Fruit fly (Drosophila melanogaster) whole organism, pupa: Measurements from ENCODE around the gene CG14551.

Experiments used
- CG10348 ChIP-seq: fragments of 200-800 bp; sonication (Bioruptor generic); IDR thresholded peaks from 2 replicates; pipeline ENCODE4 v1.3.6; 2022; ENCODE audit warnings: missing biosample characterization, missing genetic modification characterization
- CG12605 ChIP-seq: fragments of 200-800 bp; sonication (Bioruptor generic); IDR thresholded peaks from 2 replicates; pipeline ENCODE4 v1.3.6; 2022; ENCODE audit warnings: missing biosample characterization, missing genetic modification characterization
- CG13204 ChIP-seq: fragments of 200-800 bp; sonication (Bioruptor generic); optimal IDR thresholded peaks from 2 replicates; lab custom pipeline; 2018; ENCODE audit warnings: missing biosample characterization, mild to moderate bottlenecking, missing genetic modification characterization, moderate library complexity
- CG14655 ChIP-seq: fragments of 200-800 bp; sonication (Bioruptor generic); optimal IDR thresholded peaks from 3 replicates; lab custom pipeline; 2017; ENCODE audit warnings: mild to moderate bottlenecking, missing biosample characterization, missing genetic modification reagents, missing genetic modification characterization
- CG15710 ChIP-seq: fragments of 200-800 bp; sonication (Bioruptor generic); optimal IDR thresholded peaks from 2 replicates; lab custom pipeline; 2018; ENCODE audit warnings: missing biosample characterization, mild to moderate bottlenecking, missing genetic modification characterization, moderate library complexity
- CG17806 ChIP-seq: fragments of 200-800 bp; sonication (Bioruptor generic); optimal IDR thresholded peaks from 2 replicates; lab custom pipeline; 2018; ENCODE audit warnings: missing biosample characterization, mild to moderate bottlenecking, missing genetic modification characterization, moderate library complexity
- CG32121 ChIP-seq: fragments of 200-800 bp; sonication (Bioruptor generic); IDR thresholded peaks from 2 replicates; pipeline ENCODE4 v1.3.6; 2022; ENCODE audit warnings: missing biosample characterization, missing genetic modification characterization
- CG34367 ChIP-seq: fragments of 200-800 bp; sonication (Bioruptor generic); optimal IDR thresholded peaks from 2 replicates; lab custom pipeline; 2018; ENCODE audit warnings: missing biosample characterization, mild to moderate bottlenecking, missing genetic modification characterization
- CG4496 ChIP-seq: fragments of 200-800 bp; sonication (Bioruptor generic); IDR thresholded peaks from 3 replicates; pipeline ENCODE4 v1.3.6; 2022; ENCODE audit warnings: missing biosample characterization, missing genetic modification characterization
- CG8159 ChIP-seq: fragments of 200-800 bp; sonication (Bioruptor generic); optimal IDR thresholded peaks from 3 replicates; lab custom pipeline; 2018; ENCODE audit warnings: missing biosample characterization, mild to moderate bottlenecking, missing genetic modification characterization, moderate library complexity
- CG8301 ChIP-seq: fragments of 200-800 bp; sonication (Bioruptor generic); optimal IDR thresholded peaks from 2 replicates; lab custom pipeline; 2018; ENCODE audit warnings: missing biosample characterization, mild to moderate bottlenecking, missing genetic modification characterization
- CG9948 ChIP-seq: fragments of 200-800 bp; sonication (Bioruptor generic); optimal IDR thresholded peaks from 2 replicates; lab custom pipeline; 2018; ENCODE audit warnings: missing biosample characterization, mild to moderate bottlenecking, missing genetic modification characterization, moderate library complexity
- D1 ChIP-seq: fragments of 200-800 bp; sonication (Bioruptor generic); optimal IDR thresholded peaks from 2 replicates; lab custom pipeline; 2018; ENCODE audit warnings: missing biosample characterization, mild to moderate bottlenecking, missing genetic modification characterization, moderate library complexity
- EcR ChIP-seq: fragments of 200-800 bp; sonication (Bioruptor generic); optimal IDR thresholded peaks from 3 replicates; lab custom pipeline; 2019; ENCODE audit warnings: missing biosample characterization, missing genetic modification characterization, mild to moderate bottlenecking, moderate library complexity, missing genetic modification reagents
- Ets98B ChIP-seq: fragments of 200-800 bp; sonication (Bioruptor generic); IDR thresholded peaks from 2 replicates; pipeline ENCODE4 v1.3.6; 2022; ENCODE audit warnings: missing biosample characterization, missing genetic modification characterization
- Pif1A ChIP-seq: fragments of 200-800 bp; sonication (Bioruptor generic); optimal IDR thresholded peaks from 3 replicates; lab custom pipeline; 2016; ENCODE audit warnings: missing biosample characterization, missing genetic modification characterization
- Pif1B ChIP-seq: fragments of 200-800 bp; sonication (Bioruptor generic); optimal IDR thresholded peaks from 3 replicates; lab custom pipeline; 2016; ENCODE audit warnings: missing biosample characterization, missing genetic modification characterization
- Snoo ChIP-seq: fragments of 200-800 bp; sonication (Bioruptor generic); optimal IDR thresholded peaks from 3 replicates; lab custom pipeline; 2017; ENCODE audit warnings: missing biosample characterization, mild to moderate bottlenecking, missing genetic modification characterization, inconsistent platforms
- fd96Ca ChIP-seq: fragments of 200-800 bp; sonication (Bioruptor generic); IDR thresholded peaks from 3 replicates; pipeline ENCODE4 v1.3.6; 2022; ENCODE audit warnings: missing biosample characterization, missing genetic modification characterization
- gl ChIP-seq: fragments of 200-800 bp; sonication (Bioruptor generic); optimal IDR thresholded peaks from 2 replicates; lab custom pipeline; 2018; ENCODE audit warnings: missing biosample characterization, mild to moderate bottlenecking, missing genetic modification characterization
- rn ChIP-seq: fragments of 200-800 bp; sonication (Bioruptor generic); IDR thresholded peaks from 2 replicates; pipeline ENCODE4 v1.3.6; 2022; ENCODE audit warnings: missing biosample characterization, missing genetic modification characterization

Gene CG14551

DNA sequence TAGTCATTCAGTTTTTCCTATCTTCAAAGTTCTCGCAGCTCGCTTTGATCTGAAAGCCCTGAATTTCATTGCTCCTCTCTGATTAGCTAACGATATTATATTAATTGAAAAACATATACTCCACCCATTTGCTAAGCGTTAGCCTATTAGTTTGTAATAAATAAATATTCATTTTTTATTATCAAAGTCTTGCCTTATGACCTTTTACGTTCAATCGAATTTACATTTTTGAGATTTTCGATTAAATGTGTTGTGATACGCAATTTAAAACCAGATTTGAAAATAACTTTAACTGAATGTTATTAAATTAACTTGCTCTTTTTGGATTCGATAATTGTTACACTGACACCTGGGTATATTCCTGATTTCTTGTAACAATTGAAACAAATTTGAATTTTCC is at the start of gene CG14551:
Gene CG14551, minus strand, starts transcription at position 101 of the 400 bp plus-strand sequence.
- TF ChIP-seq Ets98B (GFP tag; lab: Robert Waterston, UW): no peak
- no peak for TF ChIP-seq Snoo (tag; lab: Kevin White, UChicago)
- TF ChIP-seq CG8159 (tag; lab: Kevin White, UChicago): no peak
- no peak for TF ChIP-seq rn (GFP tag; lab: Robert Waterston, UW)
- TF ChIP-seq CG12605: no peak
- no peak for TF ChIP-seq CG17806 (tag; lab: Kevin White, UChicago)
- no peak for TF ChIP-seq CG13204 (GFP tag; lab: Kevin White, UChicago)
- TF ChIP-seq Pif1A: no peak
- TF ChIP-seq CG14655 (GFP tag; lab: Kevin White, UChicago): no peak
- TF ChIP-seq fd96Ca (GFP tag; lab: Robert Waterston, UW): no peak
- no peak for TF ChIP-seq D1 (tag; lab: Kevin White, UChicago)
- no peak for TF ChIP-seq EcR
- no peak for TF ChIP-seq gl (tag; lab: Kevin White, UChicago)
- TF ChIP-seq CG10348 (GFP tag; lab: Robert Waterston, UW): no peak
- TF ChIP-seq CG34367: no peak
- no peak for TF ChIP-seq CG32121 (GFP tag; lab: Robert Waterston, UW)
- no peak for TF ChIP-seq CG15710
- TF ChIP-seq CG4496: no peak
- TF ChIP-seq Pif1B (GFP tag; lab: Kevin White, UChicago): no peak
- TF ChIP-seq CG9948 (tag; lab: Kevin White, UChicago): no peak

dm6 chr3R:26108424-26108823 is 45.6 kb upstream of the CG14551 start:
- TF ChIP-seq CG12605 (0 out of 2 replicates have a peak, but pooled peaks have one; percentile 13), Pif1B (GFP tag; lab: Kevin White, UChicago) (no peak), EcR (no peak)

DNA sequence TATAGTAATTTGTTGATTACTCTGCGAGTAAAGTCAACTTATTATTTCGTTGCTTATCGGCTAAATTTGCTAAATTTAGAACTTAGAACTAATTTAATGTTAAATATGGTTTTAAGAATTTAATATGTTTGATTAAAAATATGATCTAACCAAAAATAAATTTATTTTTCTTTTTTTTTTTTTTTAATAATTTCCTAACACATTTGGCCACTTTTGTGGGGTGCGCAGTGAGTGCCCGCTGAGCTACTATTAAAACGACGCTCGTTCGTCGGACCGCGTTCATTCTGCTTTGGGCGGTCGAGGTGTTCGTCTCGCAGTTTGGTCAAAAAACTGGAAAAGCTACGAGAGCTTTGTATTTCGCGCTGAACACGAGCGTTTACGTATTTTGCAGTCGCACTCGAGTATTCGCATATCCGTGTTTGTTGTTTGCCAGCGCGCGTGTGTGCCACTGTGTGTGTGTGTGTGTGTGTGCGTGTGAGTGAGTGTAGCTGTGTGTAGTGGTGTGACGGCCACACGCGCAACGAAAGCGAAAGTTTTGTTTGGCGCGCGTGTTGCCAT is 43.9 kb upstream of the CG14551 start, which contains the start of gene Cipc:
Gene Cipc, plus strand, starts transcription at position 274 of the 558 bp plus-strand sequence.
- peak; percentile 26 for TF ChIP-seq EcR
- peak; percentile 44 for TF ChIP-seq CG17806 (tag; lab: Kevin White, UChicago)
- peak; percentile 61 for TF ChIP-seq CG8159 (tag; lab: Kevin White, UChicago)
- peak; percentile 81 for TF ChIP-seq Ets98B (GFP tag; lab: Robert Waterston, UW)
- no peak for TF ChIP-seq rn (GFP tag; lab: Robert Waterston, UW)
- peak; percentile 63 for TF ChIP-seq CG14655 (GFP tag; lab: Kevin White, UChicago)
- TF ChIP-seq Pif1B (GFP tag; lab: Kevin White, UChicago): peak; percentile 76
- peak; percentile 56 for TF ChIP-seq CG13204 (GFP tag; lab: Kevin White, UChicago)
- TF ChIP-seq CG15710: peak; percentile 46
- TF ChIP-seq fd96Ca (GFP tag; lab: Robert Waterston, UW): peak; percentile 80
- no peak for TF ChIP-seq CG34367
- no peak for TF ChIP-seq CG12605
- TF ChIP-seq CG4496: peak; percentile 65; the same call in 1 of the 3 replicates
- no peak for TF ChIP-seq gl (tag; lab: Kevin White, UChicago)
- TF ChIP-seq CG32121 (GFP tag; lab: Robert Waterston, UW): peak; percentile 72
- TF ChIP-seq CG8301 (tag; lab: Kevin White, UChicago): peak; percentile 40
- TF ChIP-seq Pif1A: peak; percentile 77
- no peak for TF ChIP-seq D1 (tag; lab: Kevin White, UChicago)
- TF ChIP-seq Snoo (tag; lab: Kevin White, UChicago): peak; percentile 64
- TF ChIP-seq CG10348 (GFP tag; lab: Robert Waterston, UW): no peak
- peak; percentile 24 for TF ChIP-seq CG9948 (tag; lab: Kevin White, UChicago)

DNA sequence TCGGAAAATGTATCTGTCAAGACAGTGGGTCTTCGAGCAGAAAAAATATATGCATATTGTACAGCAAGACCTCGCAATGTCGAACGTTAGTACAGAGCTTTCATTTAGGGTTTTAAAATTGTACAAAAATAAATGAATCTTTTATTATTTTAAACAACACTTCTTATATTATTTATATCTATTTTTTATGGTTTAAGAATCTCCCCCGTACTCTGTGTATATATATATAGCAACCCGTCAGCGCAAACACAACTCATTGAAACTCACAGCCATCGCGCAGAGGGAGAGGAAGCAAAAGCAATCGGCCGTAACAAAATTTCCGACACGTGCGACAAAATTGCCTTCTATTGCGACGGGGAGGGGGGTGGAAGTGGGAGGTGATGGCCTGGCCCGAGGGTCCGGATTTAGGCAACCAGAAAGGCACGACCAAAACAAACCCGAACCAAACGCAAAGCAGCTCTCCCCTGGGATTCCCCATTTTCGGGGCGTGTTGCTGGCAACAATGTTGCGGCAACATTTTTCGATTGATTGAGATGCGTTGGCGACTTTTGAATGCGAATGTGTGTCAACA is 43.2 kb upstream of the CG14551 start:
- TF ChIP-seq CG13204 (GFP tag; lab: Kevin White, UChicago) (no peak), D1 (tag; lab: Kevin White, UChicago) (no peak), CG14655 (GFP tag; lab: Kevin White, UChicago) (peak; percentile 44), CG34367 (no peak), CG12605 (peak; percentile 30; the same call in 1 of the 2 replicates), CG4496 (peak; percentile 79), rn (GFP tag; lab: Robert Waterston, UW) (peak; percentile 31; the same call in 1 of the 2 replicates), CG8159 (tag; lab: Kevin White, UChicago) (peak; percentile 52), Pif1B (GFP tag; lab: Kevin White, UChicago) (peak; percentile 16), CG17806 (tag; lab: Kevin White, UChicago) (peak; percentile 17), CG8301 (tag; lab: Kevin White, UChicago) (peak; percentile 40), Ets98B (GFP tag; lab: Robert Waterston, UW) (peak; percentile 77), CG15710 (no peak), CG32121 (GFP tag; lab: Robert Waterston, UW) (peak; percentile 41; the same call in 1 of the 2 replicates), Pif1A (no peak), gl (tag; lab: Kevin White, UChicago) (no peak), fd96Ca (GFP tag; lab: Robert Waterston, UW) (peak; percentile 61; the same call in 1 of the 3 replicates), EcR (no peak), CG9948 (tag; lab: Kevin White, UChicago) (no peak), CG10348 (GFP tag; lab: Robert Waterston, UW) (peak; percentile 38; the same call in 1 of the 2 replicates), Snoo (tag; lab: Kevin White, UChicago) (no peak)

DNA sequence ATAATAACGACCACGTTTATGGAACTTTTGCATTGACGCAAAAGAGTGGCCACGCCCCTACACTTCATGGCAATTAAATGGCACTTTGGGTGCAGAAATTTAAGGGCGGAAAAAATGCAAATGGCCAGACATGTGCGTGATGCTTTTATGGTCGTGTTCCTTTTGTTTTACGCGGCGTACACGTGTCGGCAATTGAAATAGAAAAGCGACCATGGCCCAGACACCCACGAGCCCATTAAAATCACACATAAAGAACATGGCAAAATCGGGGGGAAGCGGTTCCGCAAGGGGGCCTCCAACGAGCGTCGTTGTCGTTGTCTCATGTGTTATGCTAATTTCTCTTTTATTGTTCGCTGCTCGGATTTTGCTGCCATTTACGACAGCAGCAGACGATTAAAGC is 42.6 kb upstream of the CG14551 start:
- TF ChIP-seq fd96Ca (GFP tag; lab: Robert Waterston, UW) (no peak), CG12605 (no peak)

dm6 chr3R:26105141-26105403 is 42.3 kb upstream of the CG14551 start:
- TF ChIP-seq Pif1B (GFP tag; lab: Kevin White, UChicago): no peak
- TF ChIP-seq CG34367: no peak
- TF ChIP-seq Pif1A: no peak
- no peak for TF ChIP-seq CG9948 (tag; lab: Kevin White, UChicago)
- no peak for TF ChIP-seq CG12605
- TF ChIP-seq CG8159 (tag; lab: Kevin White, UChicago): no peak
- no peak for TF ChIP-seq fd96Ca (GFP tag; lab: Robert Waterston, UW)
- no peak for TF ChIP-seq CG15710
- TF ChIP-seq CG8301 (tag; lab: Kevin White, UChicago): no peak
- no peak for TF ChIP-seq CG17806 (tag; lab: Kevin White, UChicago)
- TF ChIP-seq gl (tag; lab: Kevin White, UChicago): no peak
- TF ChIP-seq CG4496: no peak
- no peak for TF ChIP-seq CG32121 (GFP tag; lab: Robert Waterston, UW)
- no peak for TF ChIP-seq EcR
- TF ChIP-seq Snoo (tag; lab: Kevin White, UChicago): no peak
- no peak for TF ChIP-seq CG10348 (GFP tag; lab: Robert Waterston, UW)
